Fruit fly (Drosophila melanogaster): ENCODE measurements around the gene Gr39a.

- TF ChIP-seq Abd-B (GFP tag; optimal IDR thresholded peaks at IDR 0.05) (no peak), psq (GFP tag; optimal IDR thresholded peaks at IDR 0.05) (no peak), CG32264 (GFP tag; optimal IDR thresholded peaks at IDR 0.05) (no peak), woc (GFP tag; optimal IDR thresholded peaks at IDR 0.05) (peak; percentile 8), ey (GFP tag; optimal IDR thresholded peaks at IDR 0.05) (no peak), usp (GFP tag; optimal IDR thresholded peaks at IDR 0.05) (no peak), GATAd (GFP tag; optimal IDR thresholded peaks at IDR 0.05) (no peak), OdsH (GFP tag; optimal IDR thresholded peaks at IDR 0.05) (no peak), Hnf4 (GFP tag; optimal IDR thresholded peaks at IDR 0.05) (no peak), Jra (GFP tag; optimal IDR thresholded peaks at IDR 0.05) (no peak), HLH106 (tag; optimal IDR thresholded peaks at IDR 0.05) (no peak), pan (optimal IDR thresholded peaks at IDR 0.05) (no peak)
Measured at dm6 chr2L:21330823-21331222, 40.3 kb downstream of the Gr39a start.

Data from whole organism, wandering third instar larva.